Fruit fly (Drosophila melanogaster) whole organism, pupa: ENCODE data around the gene CG15429.

ENCODE experiments used
- CG10348 ChIP-seq: fragments of 200-800 bp; sonication (Bioruptor generic); IDR thresholded peaks from 2 replicates; pipeline ENCODE4 v1.3.6; 2022; ENCODE audit warnings: missing biosample characterization, missing genetic modification characterization
- CG12605 ChIP-seq: fragments of 200-800 bp; sonication (Bioruptor generic); IDR thresholded peaks from 2 replicates; pipeline ENCODE4 v1.3.6; 2022; ENCODE audit warnings: missing biosample characterization, missing genetic modification characterization
- CG13204 ChIP-seq: fragments of 200-800 bp; sonication (Bioruptor generic); optimal IDR thresholded peaks from 2 replicates; lab custom pipeline; 2018; ENCODE audit warnings: missing biosample characterization, mild to moderate bottlenecking, missing genetic modification characterization, moderate library complexity
- CG14655 ChIP-seq: fragments of 200-800 bp; sonication (Bioruptor generic); optimal IDR thresholded peaks from 3 replicates; lab custom pipeline; 2017; ENCODE audit warnings: mild to moderate bottlenecking, missing biosample characterization, missing genetic modification reagents, missing genetic modification characterization
- CG15710 ChIP-seq: fragments of 200-800 bp; sonication (Bioruptor generic); optimal IDR thresholded peaks from 2 replicates; lab custom pipeline; 2018; ENCODE audit warnings: missing biosample characterization, mild to moderate bottlenecking, missing genetic modification characterization, moderate library complexity
- CG17806 ChIP-seq: fragments of 200-800 bp; sonication (Bioruptor generic); optimal IDR thresholded peaks from 2 replicates; lab custom pipeline; 2018; ENCODE audit warnings: missing biosample characterization, mild to moderate bottlenecking, missing genetic modification characterization, moderate library complexity
- CG32121 ChIP-seq: fragments of 200-800 bp; sonication (Bioruptor generic); IDR thresholded peaks from 2 replicates; pipeline ENCODE4 v1.3.6; 2022; ENCODE audit warnings: missing biosample characterization, missing genetic modification characterization
- CG34367 ChIP-seq: fragments of 200-800 bp; sonication (Bioruptor generic); optimal IDR thresholded peaks from 2 replicates; lab custom pipeline; 2018; ENCODE audit warnings: missing biosample characterization, mild to moderate bottlenecking, missing genetic modification characterization
- CG4496 ChIP-seq: fragments of 200-800 bp; sonication (Bioruptor generic); IDR thresholded peaks from 3 replicates; pipeline ENCODE4 v1.3.6; 2022; ENCODE audit warnings: missing biosample characterization, missing genetic modification characterization
- CG8159 ChIP-seq: fragments of 200-800 bp; sonication (Bioruptor generic); optimal IDR thresholded peaks from 3 replicates; lab custom pipeline; 2018; ENCODE audit warnings: missing biosample characterization, mild to moderate bottlenecking, missing genetic modification characterization, moderate library complexity
- CG8301 ChIP-seq: fragments of 200-800 bp; sonication (Bioruptor generic); optimal IDR thresholded peaks from 2 replicates; lab custom pipeline; 2018; ENCODE audit warnings: missing biosample characterization, mild to moderate bottlenecking, missing genetic modification characterization
- CG9948 ChIP-seq: fragments of 200-800 bp; sonication (Bioruptor generic); optimal IDR thresholded peaks from 2 replicates; lab custom pipeline; 2018; ENCODE audit warnings: missing biosample characterization, mild to moderate bottlenecking, missing genetic modification characterization, moderate library complexity
- D1 ChIP-seq: fragments of 200-800 bp; sonication (Bioruptor generic); optimal IDR thresholded peaks from 2 replicates; lab custom pipeline; 2018; ENCODE audit warnings: missing biosample characterization, mild to moderate bottlenecking, missing genetic modification characterization, moderate library complexity
- EcR ChIP-seq: fragments of 200-800 bp; sonication (Bioruptor generic); optimal IDR thresholded peaks from 3 replicates; lab custom pipeline; 2019; ENCODE audit warnings: missing biosample characterization, missing genetic modification characterization, mild to moderate bottlenecking, moderate library complexity, missing genetic modification reagents
- Ets98B ChIP-seq: fragments of 200-800 bp; sonication (Bioruptor generic); IDR thresholded peaks from 2 replicates; pipeline ENCODE4 v1.3.6; 2022; ENCODE audit warnings: missing biosample characterization, missing genetic modification characterization
- Pif1A ChIP-seq: fragments of 200-800 bp; sonication (Bioruptor generic); optimal IDR thresholded peaks from 3 replicates; lab custom pipeline; 2016; ENCODE audit warnings: missing biosample characterization, missing genetic modification characterization
- Pif1B ChIP-seq: fragments of 200-800 bp; sonication (Bioruptor generic); optimal IDR thresholded peaks from 3 replicates; lab custom pipeline; 2016; ENCODE audit warnings: missing biosample characterization, missing genetic modification characterization
- Snoo ChIP-seq: fragments of 200-800 bp; sonication (Bioruptor generic); optimal IDR thresholded peaks from 3 replicates; lab custom pipeline; 2017; ENCODE audit warnings: missing biosample characterization, mild to moderate bottlenecking, missing genetic modification characterization, inconsistent platforms
- fd96Ca ChIP-seq: fragments of 200-800 bp; sonication (Bioruptor generic); IDR thresholded peaks from 3 replicates; pipeline ENCODE4 v1.3.6; 2022; ENCODE audit warnings: missing biosample characterization, missing genetic modification characterization
- gl ChIP-seq: fragments of 200-800 bp; sonication (Bioruptor generic); optimal IDR thresholded peaks from 2 replicates; lab custom pipeline; 2018; ENCODE audit warnings: missing biosample characterization, mild to moderate bottlenecking, missing genetic modification characterization
- rn ChIP-seq: fragments of 200-800 bp; sonication (Bioruptor generic); IDR thresholded peaks from 2 replicates; pipeline ENCODE4 v1.3.6; 2022; ENCODE audit warnings: missing biosample characterization, missing genetic modification characterization

CG15429 gene

dm6 chr2L:4386926-4387550, 34.3 kb downstream of the CG15429 start, which contains the start of gene Psf2:
Psf2 (minus strand) TSS chr2L:4387356.
- TF ChIP-seq CG8301 (tag; lab: Kevin White, UChicago) (no peak), CG4496 (GFP tag; lab: Robert Waterston, UW) (peak; percentile 21; the same call in 1 of the 3 replicates)

dm6 chr2L:4388027-4388426, 35.3 kb downstream of the CG15429 start, which contains the start of gene Tps1:
Tps1 (plus strand) TSS chr2L:4388327.
- no peak for TF ChIP-seq Snoo
- no peak for TF ChIP-seq Pif1A (GFP tag; lab: Kevin White, UChicago)
- TF ChIP-seq CG10348 (GFP tag; lab: Robert Waterston, UW) = no peak
- TF ChIP-seq Ets98B (GFP tag; lab: Robert Waterston, UW) = no peak
- no peak for TF ChIP-seq EcR (GFP tag; lab: Kevin White, UChicago)
- no peak for TF ChIP-seq CG34367 (tag; lab: Kevin White, UChicago)
- no peak for TF ChIP-seq CG15710 (tag; lab: Kevin White, UChicago)
- no peak for TF ChIP-seq CG32121 (GFP tag; lab: Robert Waterston, UW)
- TF ChIP-seq CG17806 (tag; lab: Kevin White, UChicago) = no peak
- no peak for TF ChIP-seq CG4496 (GFP tag; lab: Robert Waterston, UW)
- TF ChIP-seq CG9948 (tag; lab: Kevin White, UChicago) = no peak
- TF ChIP-seq fd96Ca (GFP tag; lab: Robert Waterston, UW) = no peak
- TF ChIP-seq CG14655 (GFP tag; lab: Kevin White, UChicago) = no peak
- no peak for TF ChIP-seq D1
- TF ChIP-seq CG8159 (tag; lab: Kevin White, UChicago) = no peak
- TF ChIP-seq Pif1B = no peak
- no peak for TF ChIP-seq rn (GFP tag; lab: Robert Waterston, UW)
- no peak for TF ChIP-seq CG13204 (GFP tag; lab: Kevin White, UChicago)
- no peak for TF ChIP-seq CG12605 (GFP tag; lab: Robert Waterston, UW)

dm6 chr2L:4389405-4390115, 36.8 kb downstream of the CG15429 start:
- peak; percentile 51 for TF ChIP-seq EcR (GFP tag; lab: Kevin White, UChicago)
- TF ChIP-seq CG9948 (tag; lab: Kevin White, UChicago) = no peak
- TF ChIP-seq, all 21 proteins: peak for 1

- TF ChIP-seq CG8301 (tag; lab: Kevin White, UChicago) (no peak), CG14655 (GFP tag; lab: Kevin White, UChicago) (no peak), CG8159 (tag; lab: Kevin White, UChicago) (no peak), CG32121 (GFP tag; lab: Robert Waterston, UW) (no peak)
Observed at dm6 chr2L:4393842-4394421, 41.2 kb downstream of the CG15429 start, which contains the start of gene CG3652. CG3652 (minus strand) TSS chr2L:4393876.

- no peak for TF ChIP-seq CG32121 (GFP tag; lab: Robert Waterston, UW)
- no peak for TF ChIP-seq fd96Ca (GFP tag; lab: Robert Waterston, UW)
- no peak for TF ChIP-seq D1
- no peak for TF ChIP-seq Snoo
- TF ChIP-seq Pif1B = no peak
- no peak for TF ChIP-seq CG13204 (GFP tag; lab: Kevin White, UChicago)
- no peak for TF ChIP-seq CG8301 (tag; lab: Kevin White, UChicago)
- no peak for TF ChIP-seq CG10348 (GFP tag; lab: Robert Waterston, UW)
- no peak for TF ChIP-seq CG8159 (tag; lab: Kevin White, UChicago)
Observed at dm6 chr2L:4400653-4401052, 47.9 kb downstream of the CG15429 start, which contains the start of gene CG33003. CG33003 (plus strand) TSS chr2L:4400953.

- no peak for TF ChIP-seq CG10348 (GFP tag; lab: Robert Waterston, UW)
- no peak for TF ChIP-seq Ets98B (GFP tag; lab: Robert Waterston, UW)
- peak; percentile 57; the same call in 2 of the 3 replicates for TF ChIP-seq CG4496 (GFP tag; lab: Robert Waterston, UW)
- no peak for TF ChIP-seq CG17806 (tag; lab: Kevin White, UChicago)
- TF ChIP-seq CG32121 (GFP tag; lab: Robert Waterston, UW) = no peak
- TF ChIP-seq CG12605 (GFP tag; lab: Robert Waterston, UW) = peak; percentile 37; the same call in 1 of the 2 replicates
- no peak for TF ChIP-seq gl (tag; lab: Kevin White, UChicago)
Observed at dm6 chr2L:4403013-4403604, 50.3 kb downstream of the CG15429 start, which contains the start of gene Dim1. Dim1 (plus strand) TSS chr2L:4403251.
